Worm (Caenorhabditis elegans): ENCODE data around the gene gst-38.

DNA sequence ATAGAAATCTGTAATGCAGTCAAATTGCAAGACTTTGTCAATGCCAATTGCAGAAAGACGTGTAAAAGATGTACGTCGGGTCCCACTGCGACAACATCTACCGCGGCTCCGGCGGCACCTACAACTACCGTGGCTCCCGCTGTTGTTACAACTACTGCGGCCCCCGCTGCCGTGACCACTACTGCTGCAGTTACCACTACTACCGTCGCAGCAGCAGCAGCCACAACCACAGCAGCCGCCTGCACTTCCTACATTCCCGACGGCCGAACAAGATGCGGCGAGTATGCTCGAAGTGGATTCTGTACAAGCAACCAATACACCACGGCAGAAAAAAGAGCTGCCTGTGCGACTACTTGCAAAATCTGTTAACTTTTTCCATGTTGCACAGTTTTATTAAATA lies 1.1 kb downstream of the gst-38 start:
- TF ChIP-seq flt-1 (GFP tag; IDR thresholded peaks at IDR 0.05) (no peak), ref-1 (GFP tag; conservative IDR thresholded peaks at IDR 0.05) (no peak), ztf-23 (GFP tag; IDR thresholded peaks at IDR 0.05) (no peak), tab-1 (GFP tag; IDR thresholded peaks at IDR 0.05) (no peak), T22C8.4 (GFP tag; IDR thresholded peaks at IDR 0.05) (no peak), cog-1 (tag; optimal IDR thresholded peaks at IDR 0.05) (no peak), klf-2 (GFP tag; conservative IDR thresholded peaks at IDR 0.05) (no peak), med-1 (GFP tag; optimal IDR thresholded peaks at IDR 0.05; ENCODE audit: insufficient read depth) (no peak), ztf-29 (GFP tag; IDR thresholded peaks at IDR 0.05) (no peak)
